Fruit fly (Drosophila melanogaster): ENCODE results near the gene PIG-P.

PIG-P gene

DNA sequence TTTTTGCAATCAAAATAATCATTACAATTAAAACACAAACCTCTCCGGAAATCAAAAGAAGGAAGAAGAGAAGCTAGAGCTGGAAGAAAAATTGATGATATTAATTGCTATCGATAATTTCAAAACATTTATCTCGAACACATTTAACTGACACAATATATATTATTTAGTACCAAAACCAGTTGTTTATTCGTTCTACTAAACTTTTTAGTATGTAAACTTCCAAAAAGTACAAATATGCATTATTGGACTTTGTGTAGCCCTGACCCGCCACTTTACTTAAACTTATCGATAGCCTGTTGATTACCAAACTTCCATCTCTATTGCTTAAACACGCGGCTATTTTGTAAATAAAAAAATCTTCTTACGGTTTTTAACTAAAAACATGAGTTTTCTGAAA is 1.2 kb upstream of the PIG-P start, which contains the start of the genes RpL34a and Trmt61 (continued):
- TF ChIP-seq Fer1 (GFP tag; optimal IDR thresholded peaks at IDR 0.05) = peak; percentile 95
- TF ChIP-seq CG10209 (GFP tag; optimal IDR thresholded peaks at IDR 0.05) = peak; percentile 89
- peak; percentile 78 for TF ChIP-seq mam (GFP tag; optimal IDR thresholded peaks at IDR 0.05)
- TF ChIP-seq CG10267 (tag; optimal IDR thresholded peaks at IDR 0.05) = peak; percentile 90
- 0 out of 3 replicates have a peak, but pooled peaks have one; percentile 12 for TF ChIP-seq Mrtf (GFP tag; IDR thresholded peaks at IDR 0.05)
- peak; percentile 59 for TF ChIP-seq CG16863 (GFP tag; optimal IDR thresholded peaks at IDR 0.05)
- peak; percentile 91 for TF ChIP-seq dysf (GFP tag; IDR thresholded peaks at IDR 0.05)
- peak; percentile 55; the same call in 1 of the 2 replicates for TF ChIP-seq cas (GFP tag; IDR thresholded peaks at IDR 0.05)
- TF ChIP-seq CG1603 (tag; optimal IDR thresholded peaks at IDR 0.05) = peak; percentile 85
- peak; percentile 86 for TF ChIP-seq gsb-n (tag; optimal IDR thresholded peaks at IDR 0.05)
- peak; percentile 92 for TF ChIP-seq mirr (GFP tag; optimal IDR thresholded peaks at IDR 0.05)
- TF ChIP-seq fru (optimal IDR thresholded peaks at IDR 0.05) = no peak
- peak; percentile 56 for TF ChIP-seq CG7745 (tag; optimal IDR thresholded peaks at IDR 0.05)
- peak; percentile 86 for TF ChIP-seq Hey (tag; optimal IDR thresholded peaks at IDR 0.05)
- peak; percentile 75 for TF ChIP-seq vfl (GFP tag; optimal IDR thresholded peaks at IDR 0.05)
- TF ChIP-seq Usf (GFP tag; optimal IDR thresholded peaks at IDR 0.05) = peak; percentile 24
- TF ChIP-seq Bgb (GFP tag; IDR thresholded peaks at IDR 0.05; ENCODE audit: partially characterized antibody) = peak; percentile 79
- TF ChIP-seq CG6854 (GFP tag; optimal IDR thresholded peaks at IDR 0.05) = peak; percentile 86
- TF ChIP-seq pzg (GFP tag; optimal IDR thresholded peaks at IDR 0.05) = peak; percentile 84
- TF ChIP-seq kah (GFP tag; optimal IDR thresholded peaks at IDR 0.05) = peak; percentile 83
- TF ChIP-seq Trl (optimal IDR thresholded peaks at IDR 0.05) = no peak
- peak; percentile 83 for TF ChIP-seq Trl (GFP tag; optimal IDR thresholded peaks at IDR 0.05)
- peak; percentile 94 for TF ChIP-seq BEAF-32 (GFP tag; optimal IDR thresholded peaks at IDR 0.05)
- TF ChIP-seq E2f2 (GFP tag; IDR thresholded peaks at IDR 0.05) = peak; percentile 89
- peak; percentile 89 for TF ChIP-seq Side (GFP tag; optimal IDR thresholded peaks at IDR 0.05)
- TF ChIP-seq NC2α (GFP tag; optimal IDR thresholded peaks at IDR 0.05) = peak; percentile 59
- no peak for TF ChIP-seq tio (GFP tag; optimal IDR thresholded peaks at IDR 0.05)
- peak; percentile 10; the same call in 1 of the 2 replicates for TF ChIP-seq bowl (GFP tag; IDR thresholded peaks at IDR 0.05)
- peak; percentile 78 for TF ChIP-seq CG5180 (GFP tag; optimal IDR thresholded peaks at IDR 0.05)
- TF ChIP-seq croc (GFP tag; conservative IDR thresholded peaks at IDR 0.05) = peak; percentile 63
- TF ChIP-seq CG8388 (GFP tag; optimal IDR thresholded peaks at IDR 0.05) = peak; percentile 89
- peak; percentile 33 for TF ChIP-seq Myb (GFP tag; optimal IDR thresholded peaks at IDR 0.05)
- no peak for TF ChIP-seq CG16779 (GFP tag; IDR thresholded peaks at IDR 0.05)
- peak in 1 of 2 experiments; percentile 64 for TF ChIP-seq crp (GFP tag; optimal IDR thresholded peaks at IDR 0.05)
- peak; percentile 92 for TF ChIP-seq HHEX (GFP tag; optimal IDR thresholded peaks at IDR 0.05)
- TF ChIP-seq Dad (GFP tag; optimal IDR thresholded peaks at IDR 0.05) = peak; percentile 69
- TF ChIP-seq CG3065 (GFP tag; optimal IDR thresholded peaks at IDR 0.05) = peak; percentile 78
- TF ChIP-seq Scr (GFP tag; IDR thresholded peaks at IDR 0.05; ENCODE audit: partially characterized antibody) = peak; percentile 92
- TF ChIP-seq CG9932 (GFP tag; IDR thresholded peaks at IDR 0.05) = peak; percentile 77
- TF ChIP-seq sqz (GFP tag; optimal IDR thresholded peaks at IDR 0.05) = peak; percentile 90
- TF ChIP-seq H15 (GFP tag; IDR thresholded peaks at IDR 0.05) = peak; percentile 54; the same call in 1 of the 3 replicates
- peak; percentile 78 for TF ChIP-seq CG4820 (GFP tag; optimal IDR thresholded peaks at IDR 0.05)
- no peak; the same call in 1 of the 2 replicates for TF ChIP-seq Drgx (GFP tag; IDR thresholded peaks at IDR 0.05)
- peak; percentile 83 for TF ChIP-seq CG32532 (GFP tag; IDR thresholded peaks at IDR 0.05)
- TF ChIP-seq NK7.1 (GFP tag; optimal IDR thresholded peaks at IDR 0.05) = peak; percentile 77
- peak; percentile 35 for TF ChIP-seq gfzf (GFP tag; optimal IDR thresholded peaks at IDR 0.05)
- TF ChIP-seq Hr51 (GFP tag; optimal IDR thresholded peaks at IDR 0.05) = peak; percentile 76 to 86
- TF ChIP-seq danr (GFP tag; IDR thresholded peaks at IDR 0.05) = peak; percentile 41; the same call in 1 of the 2 replicates
- TF ChIP-seq CG7372 (GFP tag; IDR thresholded peaks at IDR 0.05) = peak; percentile 66
- TF ChIP-seq so (GFP tag; IDR thresholded peaks at IDR 0.05) = peak; percentile 80
- peak; percentile 79 for TF ChIP-seq Spps (tag; optimal IDR thresholded peaks at IDR 0.05)

All from whole organism, embryonic.